Fruit fly (Drosophila melanogaster) whole organism: ENCODE data around the gene CG14325.

ENCODE experiments used
- CG8478 ChIP-seq: fragments of >200 bp; optimal IDR thresholded peaks from 2 replicates; lab custom pipeline; 2018; ENCODE audit warnings: inconsistent platforms
- Dll ChIP-seq: fragments of >200 bp; optimal IDR thresholded peaks from 2 replicates; lab custom pipeline; 2017
- EcR ChIP-seq, 2 experiments: fragments of >200 bp; optimal IDR thresholded peaks; 2 replicates each; lab custom pipeline; 2017; ENCODE audit warnings: missing biosample characterization in 2 of 2, missing genetic modification characterization in 2 of 2, missing genetic modification reagents in 2 of 2
- pan ChIP-seq: fragments of >200 bp; optimal IDR thresholded peaks from 2 replicates; lab custom pipeline; 2017
- psq ChIP-seq: fragments of >200 bp; optimal IDR thresholded peaks from 2 replicates; lab custom pipeline; 2017
- usp ChIP-seq: fragments of >200 bp; optimal IDR thresholded peaks from 2 replicates; lab custom pipeline; 2017; ENCODE audit warnings: missing biosample characterization, missing genetic modification characterization, mixed read lengths

The CG14325 gene

DNA sequence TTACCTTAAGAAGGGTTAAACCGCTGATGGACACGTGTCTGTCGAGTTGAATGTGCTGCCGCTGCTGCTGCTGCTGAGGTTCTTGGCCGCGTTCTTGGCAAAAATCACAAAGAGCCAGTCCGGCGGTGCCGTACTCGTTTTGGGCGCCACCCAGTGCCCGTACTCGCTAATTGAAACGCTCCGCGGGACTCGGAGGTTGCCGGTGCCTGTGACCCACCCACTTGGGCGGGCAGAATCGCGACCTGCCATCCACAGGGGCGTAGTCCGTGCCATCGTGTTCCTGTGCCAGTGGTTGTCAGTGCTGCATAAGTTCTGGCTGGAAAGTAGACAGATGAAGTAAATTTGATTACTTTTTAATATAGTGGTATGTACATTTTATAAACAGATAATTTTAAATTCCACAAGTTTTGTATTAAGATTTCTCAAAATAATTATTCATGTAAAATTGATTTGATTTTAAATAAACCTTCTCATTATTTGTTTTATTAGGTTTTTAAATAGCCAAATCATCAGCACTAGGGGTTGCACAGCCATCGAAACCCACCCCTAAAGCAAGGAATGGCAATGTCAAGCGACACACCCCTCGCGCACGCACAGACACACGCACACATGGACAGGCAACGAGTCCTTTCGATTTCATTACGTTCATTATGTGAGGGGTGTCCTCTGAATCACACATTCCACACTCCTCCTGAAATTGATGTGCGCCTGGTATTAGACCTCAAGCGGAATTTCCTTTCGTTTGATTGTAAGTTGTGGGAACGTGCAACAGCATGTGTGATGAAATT, 21.9 kb upstream of the CG14325 start:
- TF ChIP-seq EcR (GFP tag; optimal IDR thresholded peaks at IDR 0.05; lab: Kevin White, UChicago): no peak
- TF ChIP-seq psq (lab: Kevin White, UChicago): no peak
- no peak for TF ChIP-seq CG8478 (lab: Kevin White, UChicago)

DNA sequence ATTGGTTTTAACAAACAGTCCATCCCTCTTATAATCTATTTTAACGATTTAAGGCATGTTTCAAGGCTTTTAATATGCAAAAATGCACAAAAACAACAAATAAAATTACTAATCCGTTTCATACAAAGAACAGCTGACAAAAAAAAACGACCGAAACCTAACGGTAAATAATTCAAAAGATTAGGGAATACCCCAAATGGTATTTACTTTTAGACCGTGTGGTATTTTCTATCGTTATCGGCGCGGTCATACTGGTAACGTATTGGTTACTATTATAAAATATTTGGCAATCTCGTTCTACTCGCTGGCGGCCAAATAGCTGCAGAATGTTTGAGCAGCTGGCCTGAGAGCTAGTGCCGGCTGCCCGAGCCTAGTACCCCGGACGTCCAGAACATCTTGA, 21.1 kb upstream of the CG14325 start, which contains the start of gene sll:
TSS of gene sll (plus strand) at position 235 of the 400 bp plus-strand sequence.
- no peak for TF ChIP-seq pan
- TF ChIP-seq usp: no peak
- no peak for TF ChIP-seq Dll
- TF ChIP-seq EcR (GFP tag; optimal IDR thresholded peaks at IDR 0.05; lab: Kevin White, UChicago): no peak
- no peak for TF ChIP-seq CG8478 (lab: Kevin White, UChicago)
- no peak for TF ChIP-seq psq (lab: Kevin White, UChicago)

DNA sequence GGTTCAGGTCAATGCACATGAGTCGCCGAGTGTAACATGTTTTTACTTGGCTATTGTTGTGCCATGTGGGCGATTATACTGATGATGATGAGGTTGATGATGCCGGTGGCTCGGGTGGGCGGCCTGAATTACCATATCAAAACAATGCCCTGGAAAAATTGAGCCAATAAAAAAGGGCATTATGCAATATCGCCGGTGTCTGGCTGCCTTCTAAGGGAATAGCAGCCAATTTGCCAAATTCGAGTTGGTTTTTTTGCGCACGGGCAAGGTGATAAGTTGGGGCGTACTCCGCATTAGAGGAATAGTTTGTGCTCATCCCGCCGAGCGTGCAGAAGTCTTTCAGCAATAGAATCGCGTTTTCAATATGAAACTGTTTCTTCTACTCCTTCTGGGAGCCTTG, 17.9 kb upstream of the CG14325 start, which contains the start of gene CG14329:
TSS of gene CG14329 (plus strand) at position 301 of the 400 bp plus-strand sequence.
- TF ChIP-seq usp (no peak), CG8478 (lab: Kevin White, UChicago) (no peak), Dll (no peak), EcR (GFP tag; optimal IDR thresholded peaks at IDR 0.05; lab: Kevin White, UChicago) (no peak), psq (lab: Kevin White, UChicago) (no peak), pan (no peak)

DNA sequence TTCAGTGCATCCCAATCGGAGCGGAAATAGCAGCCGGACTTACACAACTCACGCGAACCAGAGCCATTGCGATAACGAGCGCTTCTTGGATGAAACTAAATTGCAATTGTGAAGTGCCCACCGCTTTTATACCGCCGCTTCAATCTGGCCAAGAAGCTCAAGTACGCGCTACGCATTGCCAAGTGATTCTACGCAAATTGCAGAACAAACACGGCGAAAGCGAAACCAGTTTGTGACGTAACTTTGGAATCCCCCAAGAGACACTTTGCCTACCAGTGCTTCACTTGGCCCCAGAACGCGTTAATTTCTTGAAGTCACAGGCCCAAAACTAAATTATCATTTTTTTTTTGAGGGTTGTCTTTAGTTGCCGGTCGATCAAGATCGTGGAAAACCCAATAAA, 15.5 kb upstream of the CG14325 start, which contains the start of gene Edg91:
TSS of gene Edg91 (minus strand) at position 101 of the 400 bp plus-strand sequence.
- TF ChIP-seq psq (lab: Kevin White, UChicago) (no peak), CG8478 (lab: Kevin White, UChicago) (no peak), Dll (no peak), EcR (GFP tag; optimal IDR thresholded peaks at IDR 0.05; lab: Kevin White, UChicago) (no peak), pan (no peak), usp (no peak)

DNA sequence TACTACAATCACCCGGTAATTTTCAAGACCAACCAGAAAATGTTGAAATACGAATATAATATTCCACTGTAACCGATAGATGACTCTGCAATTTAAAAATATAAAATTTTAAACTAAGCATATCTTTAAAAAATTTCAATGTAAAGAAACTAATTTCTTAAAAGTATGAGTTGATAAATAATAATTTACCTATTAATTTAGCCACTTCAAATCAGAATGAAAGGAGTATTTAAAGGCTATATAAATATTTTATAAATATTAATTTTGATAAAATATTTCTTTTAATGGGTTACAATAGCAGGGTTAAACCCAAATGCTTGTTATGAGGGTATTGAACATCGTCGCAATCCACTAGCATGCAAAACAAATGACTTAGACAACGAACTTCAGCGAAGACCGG, 15.1 kb upstream of the CG14325 start:
- no peak for TF ChIP-seq usp
- no peak for TF ChIP-seq psq (lab: Kevin White, UChicago)
- TF ChIP-seq Dll: no peak
- TF ChIP-seq CG8478 (lab: Kevin White, UChicago): no peak
- TF ChIP-seq EcR (GFP tag; optimal IDR thresholded peaks at IDR 0.05; lab: Kevin White, UChicago): no peak
- no peak for TF ChIP-seq pan

DNA sequence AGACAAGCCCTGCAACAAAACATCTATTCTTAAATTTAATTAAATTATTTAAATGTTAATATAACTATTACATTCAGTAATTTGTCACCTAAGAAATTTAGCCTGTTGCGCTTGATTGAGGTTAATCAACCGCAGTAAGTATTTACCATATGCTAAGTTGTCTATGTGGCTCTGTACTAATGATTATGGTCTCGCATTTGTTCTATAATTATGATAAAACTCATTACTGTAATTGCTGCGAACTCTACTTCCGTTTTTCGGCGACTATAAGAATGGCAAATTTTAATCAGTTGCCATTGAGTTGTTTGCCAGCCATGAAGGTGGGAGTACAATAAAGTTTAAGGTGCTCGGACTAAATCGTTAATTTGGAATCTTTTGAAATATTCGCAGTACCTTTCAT, 14.3 kb upstream of the CG14325 start, which contains the start of gene CG34281:
TSS of gene CG34281 (plus strand) at position 301 of the 400 bp plus-strand sequence.
- no peak for TF ChIP-seq pan
- TF ChIP-seq CG8478 (lab: Kevin White, UChicago): no peak
- no peak for TF ChIP-seq usp
- no peak for TF ChIP-seq EcR (GFP tag; optimal IDR thresholded peaks at IDR 0.05; lab: Kevin White, UChicago)
- no peak for TF ChIP-seq psq (lab: Kevin White, UChicago)
- no peak for TF ChIP-seq Dll

DNA sequence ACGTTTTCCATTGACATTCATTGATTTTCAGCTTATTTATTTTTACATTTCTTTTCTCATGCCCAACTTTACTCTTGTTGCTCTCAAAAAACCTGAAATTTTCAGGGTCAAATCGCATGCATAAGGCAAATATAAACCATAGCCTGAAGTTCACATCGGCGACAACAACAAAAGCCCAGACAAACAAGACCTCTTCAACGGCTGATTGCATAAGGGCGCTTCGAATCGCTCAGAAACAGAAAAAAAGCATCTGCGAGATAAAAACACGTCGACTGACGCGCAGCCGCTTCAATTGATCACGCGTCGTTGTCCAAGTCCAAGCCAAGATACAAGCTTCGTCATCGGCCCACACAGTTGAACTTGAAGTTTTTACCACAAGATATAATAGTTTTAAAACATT, 13.4 kb upstream of the CG14325 start, which contains the start of gene CG14327:
TSS of gene CG14327 (plus strand) at position 161 of the 400 bp plus-strand sequence.
- TF ChIP-seq Dll: no peak
- TF ChIP-seq pan: no peak
- TF ChIP-seq CG8478 (lab: Kevin White, UChicago): no peak
- no peak for TF ChIP-seq psq (lab: Kevin White, UChicago)
- TF ChIP-seq usp: no peak
- no peak for TF ChIP-seq EcR (GFP tag; optimal IDR thresholded peaks at IDR 0.05; lab: Kevin White, UChicago)

dm6 chr3R:17615076-17615475, 11.9 kb upstream of the CG14325 start:
- TF ChIP-seq EcR (GFP tag; optimal IDR thresholded peaks at IDR 0.05; lab: Kevin White, UChicago) (no peak), pan (no peak), usp (no peak), psq (lab: Kevin White, UChicago) (no peak)

- TF ChIP-seq EcR (GFP tag; optimal IDR thresholded peaks at IDR 0.05; lab: Kevin White, UChicago) (no peak), usp (no peak), CG8478 (lab: Kevin White, UChicago) (no peak), pan (no peak), Dll (no peak), psq (lab: Kevin White, UChicago) (no peak)
Measured at dm6 chr3R:17615746-17616145, 11.2 kb upstream of the CG14325 start.

DNA sequence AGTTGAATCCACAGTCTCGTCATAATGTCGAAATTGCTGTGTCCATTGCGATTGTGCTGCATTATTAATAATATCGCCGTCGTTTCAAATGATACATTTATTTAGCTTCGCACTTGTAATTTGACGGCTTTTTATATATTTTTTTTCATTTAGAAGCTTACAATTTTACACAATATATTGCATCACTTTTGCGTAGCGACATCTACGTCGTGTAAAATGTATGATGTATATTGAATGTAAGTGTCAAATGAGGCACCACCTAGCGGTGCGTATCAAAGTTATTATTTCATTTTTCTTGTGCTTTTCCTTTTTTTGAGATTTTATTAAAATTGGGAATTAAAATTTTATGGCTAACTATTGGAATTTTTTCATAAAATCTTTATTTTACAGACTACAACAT, 10.4 kb upstream of the CG14325 start:
- TF ChIP-seq usp (no peak), CG8478 (lab: Kevin White, UChicago) (no peak), psq (lab: Kevin White, UChicago) (no peak), EcR (GFP tag; optimal IDR thresholded peaks at IDR 0.05; lab: Kevin White, UChicago) (no peak), Dll (no peak), pan (no peak)

dm6 chr3R:17617121-17617975, 9.6 kb upstream of the CG14325 start:
- TF ChIP-seq Dll: no peak
- TF ChIP-seq usp: no peak
- TF ChIP-seq pan: no peak
- no peak for TF ChIP-seq CG8478 (lab: Kevin White, UChicago)
- TF ChIP-seq psq (lab: Kevin White, UChicago): no peak
- TF ChIP-seq EcR (GFP tag; optimal IDR thresholded peaks at IDR 0.05; lab: Kevin White, UChicago): no peak

- TF ChIP-seq usp: no peak
- TF ChIP-seq CG8478 (lab: Kevin White, UChicago): no peak
- no peak for TF ChIP-seq EcR (GFP tag; optimal IDR thresholded peaks at IDR 0.05; lab: Kevin White, UChicago)
- no peak for TF ChIP-seq Dll
- no peak for TF ChIP-seq psq (lab: Kevin White, UChicago)
- TF ChIP-seq pan: no peak
Measured at dm6 chr3R:17617976-17618308, 9.0 kb upstream of the CG14325 start.
